Fruit fly (Drosophila melanogaster): ENCODE results near the gene CG34183.

DNA sequence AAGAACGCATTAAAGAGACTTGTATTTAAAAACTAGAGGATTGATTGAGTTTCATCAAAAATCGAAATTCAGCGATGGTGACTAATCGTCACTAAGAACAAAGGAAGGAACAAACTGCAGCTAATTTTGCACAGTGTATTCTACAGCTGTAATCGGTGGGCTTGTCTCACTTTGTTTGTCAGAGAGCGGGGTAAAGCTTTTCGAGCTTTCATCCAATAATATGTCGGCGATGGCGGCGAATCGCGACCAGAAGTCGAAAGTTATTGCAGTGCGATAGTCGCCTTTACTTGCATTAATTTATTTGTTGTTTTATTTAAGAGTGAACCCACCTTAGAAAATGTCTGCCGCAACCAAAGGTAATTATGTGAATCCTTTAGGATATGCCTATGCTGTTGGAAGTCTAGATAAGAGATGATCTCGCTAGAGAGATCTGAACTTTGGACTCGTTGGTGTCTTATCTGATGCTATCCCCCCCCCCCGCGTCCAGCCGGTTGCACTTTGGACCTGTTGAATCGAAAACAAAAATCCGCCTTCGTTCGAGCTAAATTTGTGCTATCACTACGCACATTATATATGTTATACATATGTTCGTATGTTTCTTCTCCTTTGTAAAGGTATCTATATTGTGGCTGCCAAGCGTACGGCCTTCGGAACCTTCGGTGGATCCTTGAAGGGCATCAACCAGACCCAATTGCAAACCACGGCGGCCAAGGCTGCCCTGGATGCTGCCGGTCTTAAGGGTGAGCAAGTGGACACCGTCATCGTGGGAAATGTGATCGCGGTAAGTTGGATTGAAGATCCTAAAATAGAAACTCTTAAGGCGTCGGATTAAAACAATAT is 24.7 kb upstream of the CG34183 start, which contains the start of gene yip2:
- TF ChIP-seq dl (GFP tag; optimal IDR thresholded peaks at IDR 0.05; ENCODE audit: insufficient read depth in 1 of 2, partially characterized antibody in 2 of 2) (no peak), woc (GFP tag; optimal IDR thresholded peaks at IDR 0.05) (peak; percentile 61), dsf (GFP tag; optimal IDR thresholded peaks at IDR 0.05; ENCODE audit: borderline replicate concordance) (peak; percentile 19), OdsH (GFP tag; optimal IDR thresholded peaks at IDR 0.05) (peak; percentile 35), Myc (optimal IDR thresholded peaks at IDR 0.05) (no peak), pan (optimal IDR thresholded peaks at IDR 0.05) (no peak), psq (GFP tag; optimal IDR thresholded peaks at IDR 0.05) (peak; percentile 43), sage (GFP tag; optimal IDR thresholded peaks at IDR 0.05) (peak; percentile 58), Mio (GFP tag; optimal IDR thresholded peaks at IDR 0.05) (no peak)

Data from whole organism, wandering third instar larva.